Worm (Caenorhabditis elegans) whole organism, L2 larva: ENCODE measurements around the gene C17F4.12.
"Not testable (repeated sequence)": the region's sequence is repeated elsewhere in the genome, so short reads cannot be mapped to it uniquely, and the experiment has no call there.

Experiments used
- C34F6.9 ChIP-seq: fragments of 150-350 bp; optimal IDR thresholded peaks from 2 replicates; lab custom pipeline; 2014; ENCODE audit warnings: missing biosample characterization, missing genetic modification characterization
- F13H6.1 ChIP-seq: sonication (generic microtip); optimal IDR thresholded peaks from 2 replicates; lab custom pipeline; 2016; ENCODE audit warnings: missing genetic modification characterization, missing compliant biosample characterization
- R02D3.7 ChIP-seq: fragments of 150-350 bp; optimal IDR thresholded peaks from 2 replicates; lab custom pipeline; 2014; ENCODE audit warnings: missing biosample characterization, missing genetic modification characterization
- ZK546.5 ChIP-seq: sonication (generic microtip); optimal IDR thresholded peaks from 2 replicates; lab custom pipeline; 2017; ENCODE audit warnings: missing biosample characterization, missing genetic modification characterization
- aly-2 ChIP-seq: fragments of 150-350 bp; optimal IDR thresholded peaks from 2 replicates; lab custom pipeline; 2014; ENCODE audit warnings: missing biosample characterization, missing genetic modification characterization
- ama-1 ChIP-seq: fragments of 150-350 bp; optimal IDR thresholded peaks from 2 replicates; lab custom pipeline; 2018; ENCODE audit warnings: inconsistent platforms
- blmp-1 ChIP-seq: sonication (generic microtip); optimal IDR thresholded peaks from 2 replicates; lab custom pipeline; 2017; ENCODE audit warnings: missing genetic modification characterization, mild to moderate bottlenecking, missing compliant biosample characterization, antibody characterized with exemption, moderate library complexity; ENCODE audit not compliant: insufficient read depth
- ceh-16 ChIP-seq: fragments of 150-350 bp; optimal IDR thresholded peaks from 2 replicates; lab custom pipeline; 2014; ENCODE audit warnings: missing biosample characterization, missing genetic modification characterization
- ceh-82 ChIP-seq: fragments of 150-350 bp; optimal IDR thresholded peaks from 2 replicates; lab custom pipeline; 2014; ENCODE audit warnings: missing biosample characterization, missing genetic modification characterization
- egl-27 ChIP-seq: sonication (generic microtip); optimal IDR thresholded peaks from 3 replicates; lab custom pipeline; 2017; ENCODE audit warnings: missing biosample characterization, missing genetic modification reagents, missing genetic modification characterization
- elt-1 ChIP-seq: fragments of 150-350 bp; optimal IDR thresholded peaks from 2 replicates; lab custom pipeline; 2014; ENCODE audit warnings: missing biosample characterization, missing genetic modification characterization
- elt-3 ChIP-seq: sonication (generic microtip); optimal IDR thresholded peaks from 2 replicates; lab custom pipeline; 2017; ENCODE audit warnings: missing biosample characterization, missing genetic modification characterization
- fos-1 ChIP-seq: fragments of 150-350 bp; optimal IDR thresholded peaks from 2 replicates; lab custom pipeline; 2014; ENCODE audit warnings: missing biosample characterization, missing genetic modification characterization
- gmeb-1 ChIP-seq: fragments of 150-350 bp; optimal IDR thresholded peaks from 2 replicates; lab custom pipeline; 2014; ENCODE audit warnings: missing biosample characterization, missing genetic modification characterization
- lin-11 ChIP-seq: fragments of 150-350 bp; sonication (generic microtip); optimal IDR thresholded peaks from 2 replicates; lab custom pipeline; 2014; ENCODE audit warnings: missing biosample characterization, missing genetic modification characterization, inconsistent platforms, mixed read lengths
- lin-13 ChIP-seq: fragments of 150-350 bp; optimal IDR thresholded peaks from 2 replicates; lab custom pipeline; 2014; ENCODE audit warnings: missing biosample characterization, missing genetic modification reagents, missing genetic modification characterization
- lsy-2 ChIP-seq, 2 experiments: fragments of 150-350 bp in 1 of 2; sonication (generic microtip) in 1 of 2; optimal IDR thresholded peaks; 2 replicates each; lab custom pipeline; 2014 to 2017; ENCODE audit warnings: missing biosample characterization in 2 of 2, missing genetic modification characterization in 2 of 2
- mbf-1 ChIP-seq: sonication (generic microtip); optimal IDR thresholded peaks from 2 replicates; lab custom pipeline; 2017; ENCODE audit warnings: missing biosample characterization, missing genetic modification characterization
- mdl-1 ChIP-seq, 2 experiments: fragments of 150-350 bp in 1 of 2; sonication (generic microtip) in 1 of 2; optimal IDR thresholded peaks; 2 replicates each; lab custom pipeline; 2017; ENCODE audit warnings: missing biosample characterization in 2 of 2, missing genetic modification characterization in 2 of 2
- nhr-10 ChIP-seq: sonication (generic microtip); optimal IDR thresholded peaks from 2 replicates; lab custom pipeline; 2017; ENCODE audit warnings: missing biosample characterization, missing genetic modification characterization
- nhr-11 ChIP-seq: fragments of 150-350 bp; optimal IDR thresholded peaks from 2 replicates; lab custom pipeline; 2014; ENCODE audit warnings: missing biosample characterization, missing genetic modification characterization
- nhr-21 ChIP-seq: fragments of 150-350 bp; optimal IDR thresholded peaks from 2 replicates; lab custom pipeline; 2014; ENCODE audit warnings: missing biosample characterization, missing genetic modification characterization
- nhr-23 ChIP-seq: fragments of 150-350 bp; optimal IDR thresholded peaks from 2 replicates; lab custom pipeline; 2014; ENCODE audit warnings: missing biosample characterization, missing genetic modification reagents, missing genetic modification characterization
- nhr-237 ChIP-seq: fragments of 150-350 bp; optimal IDR thresholded peaks from 2 replicates; lab custom pipeline; 2014; ENCODE audit warnings: missing biosample characterization, missing genetic modification characterization
- nhr-77 ChIP-seq: fragments of 150-350 bp; optimal IDR thresholded peaks from 2 replicates; lab custom pipeline; 2014; ENCODE audit warnings: missing biosample characterization, missing genetic modification characterization
- skn-1 ChIP-seq: sonication (generic microtip); optimal IDR thresholded peaks from 2 replicates; lab custom pipeline; 2017; ENCODE audit warnings: missing biosample characterization, missing genetic modification characterization
- sma-3 ChIP-seq: sonication (generic microtip); optimal IDR thresholded peaks from 2 replicates; lab custom pipeline; 2016; ENCODE audit warnings: missing genetic modification reagents, missing genetic modification characterization, missing compliant biosample characterization
- sma-9 ChIP-seq, 2 experiments: fragments of 150-350 bp in 1 of 2; sonication (generic microtip) in 1 of 2; optimal IDR thresholded peaks; 2 replicates each; lab custom pipeline; 2014 to 2016; ENCODE audit warnings: missing genetic modification characterization in 2 of 2, mild to moderate bottlenecking in 1 of 2, missing biosample characterization in 1 of 2, missing compliant biosample characterization in 1 of 2, missing genetic modification reagents in 1 of 2, moderate library complexity in 1 of 2
- snpc-4 ChIP-seq: fragments of 150-350 bp; optimal IDR thresholded peaks from 2 replicates; lab custom pipeline; 2014; ENCODE audit warnings: missing biosample characterization, missing genetic modification characterization
- unc-39 ChIP-seq: fragments of 150-350 bp; optimal IDR thresholded peaks from 2 replicates; lab custom pipeline; 2014; ENCODE audit warnings: missing biosample characterization, missing genetic modification characterization
- unc-55 ChIP-seq: fragments of 150-350 bp; sonication (generic microtip); optimal IDR thresholded peaks from 3 replicates; lab custom pipeline; 2014; ENCODE audit warnings: missing biosample characterization, missing genetic modification reagents, missing genetic modification characterization
- zag-1 ChIP-seq: fragments of 150-350 bp; optimal IDR thresholded peaks from 2 replicates; lab custom pipeline; 2014; ENCODE audit warnings: missing biosample characterization, missing genetic modification characterization
- ztf-1 ChIP-seq: fragments of 200-800 bp; sonication (Bioruptor generic); conservative IDR thresholded peaks from 2 replicates; pipeline ENCODE4 v1.3.6; 2022; ENCODE audit warnings: missing genetic modification characterization, missing compliant biosample characterization
- ztf-11 ChIP-seq: sonication (generic microtip); optimal IDR thresholded peaks from 2 replicates; lab custom pipeline; 2017; ENCODE audit warnings: missing biosample characterization, missing genetic modification characterization
- ztf-4 ChIP-seq: fragments of 150-350 bp; optimal IDR thresholded peaks from 2 replicates; lab custom pipeline; 2014; ENCODE audit warnings: missing biosample characterization, missing genetic modification characterization

The C17F4.12 gene

ce11 chrII:3222686-3223085 lies 21.3 kb downstream of the C17F4.12 start, which contains the start of gene ZC239.13:
TSS of gene ZC239.13 (minus strand) at chrII:3222839.
- TF ChIP-seq ceh-82 (no peak), fos-1 (tag; lab: Kevin White, UChicago) (peak; percentile 5)

- no peak for TF ChIP-seq nhr-21
- TF ChIP-seq nhr-10: no peak
- no peak for TF ChIP-seq sma-3 (GFP tag; lab: Kevin White, UChicago)
- no peak for TF ChIP-seq ama-1 (lab: Kevin White, UChicago)
- TF ChIP-seq sma-9 (GFP tag; optimal IDR thresholded peaks at IDR 0.05; lab: Kevin White, UChicago): no peak
- TF ChIP-seq sma-9 (tag; optimal IDR thresholded peaks at IDR 0.05; lab: Kevin White, UChicago): no peak
- TF ChIP-seq ztf-11 (tag; lab: Kevin White, UChicago): no peak
- no peak for TF ChIP-seq ztf-1 (GFP tag; lab: Robert Waterston, UW)
- no peak for TF ChIP-seq ztf-4
- no peak for TF ChIP-seq nhr-237 (tag; lab: Kevin White, UChicago)
- no peak for TF ChIP-seq egl-27 (tag; lab: Kevin White, UChicago)
- no peak for TF ChIP-seq elt-3 (tag; lab: Kevin White, UChicago)
These were observed 22.2 kb downstream of the C17F4.12 start, which contains the start of gene ZC239.14 for ce11 chrII:3221730-3222129. TSS of gene ZC239.14 (minus strand) at chrII:3222034.

ce11 chrII:3220723-3221122 lies 23.2 kb downstream of the C17F4.12 start, which contains the start of gene ZC239.22:
TSS of gene ZC239.22 (minus strand) at chrII:3220823.
- TF ChIP-seq unc-55 (no peak), R02D3.7 (tag; lab: Kevin White, UChicago) (no peak)

- not testable (repeated sequence) for TF ChIP-seq sma-9 (GFP tag; optimal IDR thresholded peaks at IDR 0.05; lab: Kevin White, UChicago); sma-9 (tag; optimal IDR thresholded peaks at IDR 0.05; lab: Kevin White, UChicago); F13H6.1 (tag; lab: Kevin White, UChicago); nhr-77 (tag; lab: Kevin White, UChicago)
- TF ChIP-seq, all 48 proteins: peak for 0; not testable (repeated sequence) for 48
These were observed 28.2 kb downstream of the C17F4.12 start, which contains the start of gene ZC239.3 for ce11 chrII:3215762-3216161. TSS of gene ZC239.3 (plus strand) at chrII:3216062.

ce11 chrII:3213898-3214297 lies 30.1 kb downstream of the C17F4.12 start, which contains the start of gene ZC239.4:
TSS of gene ZC239.4 (plus strand) at chrII:3214198.
- TF ChIP-seq unc-55: no peak
- no peak for TF ChIP-seq mdl-1 (tag; optimal IDR thresholded peaks at IDR 0.05; lab: Kevin White, UChicago)
- no peak for TF ChIP-seq ceh-82
- TF ChIP-seq nhr-11 (tag; lab: Kevin White, UChicago): no peak
- no peak for TF ChIP-seq ceh-16
- TF ChIP-seq ZK546.5 (tag; lab: Kevin White, UChicago): no peak
- no peak for TF ChIP-seq skn-1
- TF ChIP-seq elt-1 (tag; lab: Kevin White, UChicago): no peak
- no peak for TF ChIP-seq ztf-4
- TF ChIP-seq lin-13: no peak
- no peak for TF ChIP-seq unc-39 (tag; lab: Kevin White, UChicago)
- TF ChIP-seq nhr-23 (tag; lab: Kevin White, UChicago): no peak
- TF ChIP-seq zag-1 (tag; lab: Kevin White, UChicago): no peak
- no peak for TF ChIP-seq F13H6.1 (tag; lab: Kevin White, UChicago)
- no peak for TF ChIP-seq snpc-4 (tag; lab: Kevin White, UChicago)
- no peak for TF ChIP-seq ztf-1 (GFP tag; lab: Robert Waterston, UW)
- no peak for TF ChIP-seq ama-1 (lab: Kevin White, UChicago)

- no peak for TF ChIP-seq nhr-11 (tag; lab: Kevin White, UChicago)
These were observed 33.6 kb downstream of the C17F4.12 start, which contains the start of gene ZC239.5 for ce11 chrII:3210365-3210764. TSS of gene ZC239.5 (plus strand) at chrII:3210665.

ce11 chrII:3209251-3209650 lies 34.7 kb downstream of the C17F4.12 start, which contains the start of gene ZC239.6:
TSS of gene ZC239.6 (plus strand) at chrII:3209631.
- TF ChIP-seq ama-1 (lab: Kevin White, UChicago) (peak; percentile 15), nhr-21 (no peak), snpc-4 (tag; lab: Kevin White, UChicago) (no peak), unc-55 (peak; percentile 43), mbf-1 (tag; lab: Kevin White, UChicago) (no peak), blmp-1 (tag; lab: Kevin White, UChicago) (no peak), fos-1 (tag; lab: Kevin White, UChicago) (peak; percentile 10), sma-3 (GFP tag; lab: Kevin White, UChicago) (no peak), C34F6.9 (tag; lab: Kevin White, UChicago) (peak; percentile 80), egl-27 (tag; lab: Kevin White, UChicago) (no peak), unc-39 (tag; lab: Kevin White, UChicago) (no peak), nhr-23 (tag; lab: Kevin White, UChicago) (no peak), aly-2 (no peak), skn-1 (no peak), gmeb-1 (tag; lab: Kevin White, UChicago) (no peak), lsy-2 (tag; optimal IDR thresholded peaks at IDR 0.05; lab: Kevin White, UChicago) (peak in 1 of 2 experiments; percentile 61), ztf-1 (GFP tag; lab: Robert Waterston, UW) (no peak), nhr-11 (tag; lab: Kevin White, UChicago) (no peak), nhr-10 (no peak), lin-11 (tag; lab: Kevin White, UChicago) (no peak), ztf-11 (tag; lab: Kevin White, UChicago) (no peak)
